Worm (Caenorhabditis elegans) whole organism, L3 larva: ENCODE measurements around the gene rip-1.

Experiments
- R02D3.7 ChIP-seq: fragments of 150-350 bp; optimal IDR thresholded peaks from 2 replicates; lab custom pipeline; 2014; ENCODE audit warnings: missing biosample characterization, missing genetic modification characterization
- aly-2 ChIP-seq: fragments of 150-350 bp; optimal IDR thresholded peaks from 2 replicates; lab custom pipeline; 2014; ENCODE audit warnings: missing biosample characterization, missing genetic modification characterization
- ama-1 ChIP-seq: fragments of 150-350 bp; optimal IDR thresholded peaks from 2 replicates; lab custom pipeline; 2018
- ceh-16 ChIP-seq: sonication (generic microtip); optimal IDR thresholded peaks from 2 replicates; lab custom pipeline; 2017; ENCODE audit warnings: missing biosample characterization, missing genetic modification characterization
- ceh-28 ChIP-seq: fragments of 150-350 bp; optimal IDR thresholded peaks from 2 replicates; lab custom pipeline; 2014; ENCODE audit warnings: missing biosample characterization, missing genetic modification reagents, missing genetic modification characterization
- ceh-82 ChIP-seq: fragments of 150-350 bp; optimal IDR thresholded peaks from 2 replicates; lab custom pipeline; 2014; ENCODE audit warnings: missing biosample characterization, missing genetic modification characterization
- daf-12 ChIP-seq: fragments of 150-350 bp; optimal IDR thresholded peaks from 2 replicates; lab custom pipeline; 2014; ENCODE audit warnings: missing biosample characterization, missing genetic modification reagents, missing genetic modification characterization
- egl-5 ChIP-seq: fragments of 150-350 bp; optimal IDR thresholded peaks from 2 replicates; lab custom pipeline; 2017; ENCODE audit warnings: missing biosample characterization, missing genetic modification reagents, missing genetic modification characterization, inconsistent platforms
- elt-2 ChIP-seq: sonication (generic microtip); optimal IDR thresholded peaks from 2 replicates; lab custom pipeline; 2016; ENCODE audit warnings: missing genetic modification reagents, mild to moderate bottlenecking, missing genetic modification characterization, missing compliant biosample characterization
- elt-3 ChIP-seq, 3 experiments: fragments of 150-350 bp in 1 of 3; sonication (generic microtip) in 2 of 3; optimal IDR thresholded peaks; 2 replicates in 2 of 3; 4 replicates in 1 of 3; lab custom pipeline; 2014 to 2017; ENCODE audit warnings: missing biosample characterization in 3 of 3, missing genetic modification characterization in 3 of 3
- eor-1 ChIP-seq, 2 experiments: fragments of 150-350 bp; optimal IDR thresholded peaks; 2 replicates each; lab custom pipeline; 2014 to 2018; ENCODE audit warnings: missing biosample characterization in 2 of 2, missing genetic modification characterization in 2 of 2
- fkh-10 ChIP-seq: sonication (generic microtip); optimal IDR thresholded peaks from 2 replicates; lab custom pipeline; 2017; ENCODE audit warnings: missing biosample characterization, missing genetic modification reagents, missing genetic modification characterization
- fkh-2 ChIP-seq: fragments of 150-350 bp; optimal IDR thresholded peaks from 2 replicates; lab custom pipeline; 2014; ENCODE audit warnings: missing biosample characterization, missing genetic modification reagents, missing genetic modification characterization
- hmg-11 ChIP-seq: sonication (generic microtip); optimal IDR thresholded peaks from 2 replicates; lab custom pipeline; 2016; ENCODE audit warnings: missing genetic modification characterization, missing compliant biosample characterization
- jun-1 ChIP-seq: fragments of 150-350 bp; optimal IDR thresholded peaks from 2 replicates; lab custom pipeline; 2014; ENCODE audit warnings: missing biosample characterization, missing genetic modification reagents, missing genetic modification characterization
- lin-15B ChIP-seq: fragments of 150-350 bp; optimal IDR thresholded peaks from 2 replicates; lab custom pipeline; 2014; ENCODE audit warnings: missing biosample characterization, missing genetic modification characterization
- lin-39 ChIP-seq: fragments of 150-350 bp; optimal IDR thresholded peaks from 2 replicates; lab custom pipeline; 2018; ENCODE audit warnings: missing biosample characterization, missing genetic modification reagents, missing genetic modification characterization
- lsy-12 ChIP-seq: sonication (generic microtip); optimal IDR thresholded peaks from 2 replicates; lab custom pipeline; 2016; ENCODE audit warnings: mild to moderate bottlenecking, missing genetic modification characterization, missing compliant biosample characterization
- mdl-1 ChIP-seq: fragments of 150-350 bp; optimal IDR thresholded peaks from 2 replicates; lab custom pipeline; 2014; ENCODE audit warnings: missing biosample characterization, missing genetic modification characterization
- mml-1 ChIP-seq: fragments of 150-350 bp; sonication (generic microtip); optimal IDR thresholded peaks from 3 replicates; lab custom pipeline; 2014; ENCODE audit warnings: missing biosample characterization, missing genetic modification characterization
- nfya-1 ChIP-seq: sonication (generic microtip); optimal IDR thresholded peaks from 2 replicates; lab custom pipeline; 2017; ENCODE audit warnings: missing genetic modification characterization, mild to moderate bottlenecking, missing compliant biosample characterization, antibody characterized with exemption, moderate library complexity; ENCODE audit not compliant: insufficient read depth
- nhr-12 ChIP-seq: fragments of 150-350 bp; optimal IDR thresholded peaks from 2 replicates; lab custom pipeline; 2014; ENCODE audit warnings: missing biosample characterization, missing genetic modification characterization
- nhr-23 ChIP-seq: fragments of 150-350 bp; optimal IDR thresholded peaks from 2 replicates; lab custom pipeline; 2014; ENCODE audit warnings: missing biosample characterization, missing genetic modification reagents, missing genetic modification characterization
- nhr-25 ChIP-seq: sonication (generic microtip); optimal IDR thresholded peaks from 2 replicates; lab custom pipeline; 2017; ENCODE audit warnings: missing biosample characterization, missing genetic modification characterization
- nhr-28 ChIP-seq: fragments of 150-350 bp; optimal IDR thresholded peaks from 2 replicates; lab custom pipeline; 2014; ENCODE audit warnings: missing biosample characterization, missing genetic modification characterization
- nhr-43 ChIP-seq: sonication (generic microtip); optimal IDR thresholded peaks from 2 replicates; lab custom pipeline; 2016; ENCODE audit warnings: mild to moderate bottlenecking, missing genetic modification characterization, missing compliant biosample characterization; ENCODE audit not compliant: poor library complexity, severe bottlenecking
- nhr-67 ChIP-seq: fragments of 150-350 bp; optimal IDR thresholded peaks from 2 replicates; lab custom pipeline; 2014; ENCODE audit warnings: missing biosample characterization, missing genetic modification characterization
- nhr-76 ChIP-seq: fragments of 150-350 bp; sonication (generic microtip); optimal IDR thresholded peaks from 5 replicates; lab custom pipeline; 2014; ENCODE audit warnings: missing biosample characterization, missing genetic modification characterization
- pqm-1 ChIP-seq: fragments of 150-350 bp; optimal IDR thresholded peaks from 2 replicates; lab custom pipeline; 2017; ENCODE audit warnings: missing biosample characterization, missing genetic modification characterization, inconsistent platforms
- sea-2 ChIP-seq: fragments of 150-350 bp; sonication (generic microtip); optimal IDR thresholded peaks from 4 replicates; lab custom pipeline; 2014; ENCODE audit warnings: missing biosample characterization, missing genetic modification reagents, missing genetic modification characterization
- skn-1 ChIP-seq: fragments of 150-350 bp; optimal IDR thresholded peaks from 2 replicates; lab custom pipeline; 2014; ENCODE audit warnings: missing biosample characterization, missing genetic modification characterization
- tbx-2 ChIP-seq: sonication (generic microtip); optimal IDR thresholded peaks from 2 replicates; lab custom pipeline; 2016; ENCODE audit warnings: mild to moderate bottlenecking, missing genetic modification characterization, missing compliant biosample characterization
- unc-39 ChIP-seq: sonication (generic microtip); optimal IDR thresholded peaks from 4 replicates; lab custom pipeline; 2017; ENCODE audit warnings: missing biosample characterization, missing genetic modification characterization
- ztf-11 ChIP-seq: fragments of 150-350 bp; optimal IDR thresholded peaks from 2 replicates; lab custom pipeline; 2014; ENCODE audit warnings: missing biosample characterization, missing genetic modification characterization
- ztf-4 ChIP-seq: fragments of 150-350 bp; optimal IDR thresholded peaks from 2 replicates; lab custom pipeline; 2014; ENCODE audit warnings: missing biosample characterization, missing genetic modification characterization

Gene rip-1

DNA sequence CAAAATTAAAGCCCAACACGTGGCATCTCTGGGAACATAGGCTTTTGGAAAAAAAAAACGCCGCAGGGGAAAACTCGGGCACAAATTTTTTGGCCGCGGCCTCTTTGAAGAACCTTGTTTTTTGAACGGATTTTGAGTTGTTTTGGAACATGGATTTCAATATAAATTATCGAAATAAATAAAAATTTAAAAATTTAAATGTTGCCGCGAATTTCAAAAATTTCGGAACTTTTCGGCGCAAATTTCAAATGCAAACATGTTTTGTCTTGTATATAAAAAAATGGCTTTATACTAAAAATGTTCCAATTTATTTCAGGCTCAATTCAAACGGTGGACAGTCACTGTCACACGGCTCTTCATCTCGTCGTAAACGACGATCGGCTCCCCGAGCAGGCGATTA is 14.5 kb downstream of the rip-1 start:
- TF ChIP-seq egl-5 (tag; lab: Kevin White, UChicago) (no peak), lin-39 (no peak), ceh-16 (tag; lab: Kevin White, UChicago) (no peak), skn-1 (tag; lab: Kevin White, UChicago) (no peak), nhr-25 (no peak), fkh-2 (tag; lab: Kevin White, UChicago) (no peak), nhr-23 (tag; lab: Kevin White, UChicago) (no peak), nhr-43 (no peak), nhr-12 (tag; lab: Kevin White, UChicago) (no peak), mml-1 (tag; lab: Kevin White, UChicago) (no peak), elt-3 (tag; optimal IDR thresholded peaks at IDR 0.05; lab: Kevin White, UChicago) (no peak)

DNA sequence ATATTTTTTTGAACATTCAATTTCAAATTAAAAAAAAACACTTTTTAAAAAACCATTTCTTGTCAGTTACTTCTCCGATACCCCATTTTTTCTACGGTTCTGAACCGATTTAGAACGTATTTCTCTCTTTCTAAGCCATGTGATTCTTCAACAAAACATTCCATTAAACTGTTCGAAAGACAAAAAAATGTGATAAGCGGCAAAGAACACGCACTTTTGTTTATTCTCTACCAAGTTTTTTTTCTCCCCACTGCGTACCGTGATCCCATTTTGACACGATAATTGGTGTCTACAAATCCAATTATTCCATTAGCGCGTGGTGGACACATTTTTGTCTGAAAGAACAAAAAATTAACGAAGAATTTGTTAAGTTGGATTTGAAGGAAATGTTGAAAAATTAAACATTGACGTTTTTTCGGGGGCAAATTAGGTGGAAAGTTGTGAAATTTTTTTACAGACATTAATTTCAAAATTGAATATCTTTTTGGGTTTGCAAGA is 17.2 kb downstream of the rip-1 start:
- TF ChIP-seq sea-2 (GFP tag; lab: Kevin White, UChicago) = no peak
- no peak for TF ChIP-seq lin-15B (tag; lab: Kevin White, UChicago)
- peak; percentile 1 for TF ChIP-seq nhr-25
- no peak for TF ChIP-seq hmg-11
- TF ChIP-seq nhr-28 (tag; lab: Kevin White, UChicago) = no peak
- no peak for TF ChIP-seq elt-2
- TF ChIP-seq ceh-16 (tag; lab: Kevin White, UChicago) = no peak
- no peak for TF ChIP-seq aly-2 (tag; lab: Kevin White, UChicago)
- TF ChIP-seq nhr-67 (tag; lab: Kevin White, UChicago) = no peak
- TF ChIP-seq nhr-43 = peak; percentile 40
- TF ChIP-seq nhr-76 = no peak
- TF ChIP-seq mdl-1 (tag; lab: Kevin White, UChicago) = no peak
- no peak for TF ChIP-seq R02D3.7 (tag; lab: Kevin White, UChicago)
- no peak for TF ChIP-seq jun-1 (tag; lab: Kevin White, UChicago)

DNA sequence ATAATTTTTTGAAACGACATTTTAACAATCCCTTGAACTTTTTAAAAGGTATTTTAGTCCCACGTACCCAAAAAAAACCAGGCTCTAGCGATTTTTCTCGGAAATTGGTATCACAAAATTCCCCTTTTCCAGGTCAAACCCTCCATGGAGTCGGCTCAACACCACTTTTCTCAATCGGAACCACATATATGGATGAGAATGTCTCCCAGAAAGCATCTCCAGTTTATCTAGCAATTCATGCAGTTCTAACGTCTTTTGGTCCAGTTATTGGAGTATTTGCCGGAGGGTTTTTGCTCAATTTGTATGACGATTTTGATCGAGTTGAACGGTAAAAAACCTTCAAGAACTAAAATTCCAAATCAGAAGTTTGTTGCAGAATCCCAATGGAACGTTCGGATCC is 18.5 kb downstream of the rip-1 start:
- TF ChIP-seq aly-2 (tag; lab: Kevin White, UChicago) = no peak

DNA sequence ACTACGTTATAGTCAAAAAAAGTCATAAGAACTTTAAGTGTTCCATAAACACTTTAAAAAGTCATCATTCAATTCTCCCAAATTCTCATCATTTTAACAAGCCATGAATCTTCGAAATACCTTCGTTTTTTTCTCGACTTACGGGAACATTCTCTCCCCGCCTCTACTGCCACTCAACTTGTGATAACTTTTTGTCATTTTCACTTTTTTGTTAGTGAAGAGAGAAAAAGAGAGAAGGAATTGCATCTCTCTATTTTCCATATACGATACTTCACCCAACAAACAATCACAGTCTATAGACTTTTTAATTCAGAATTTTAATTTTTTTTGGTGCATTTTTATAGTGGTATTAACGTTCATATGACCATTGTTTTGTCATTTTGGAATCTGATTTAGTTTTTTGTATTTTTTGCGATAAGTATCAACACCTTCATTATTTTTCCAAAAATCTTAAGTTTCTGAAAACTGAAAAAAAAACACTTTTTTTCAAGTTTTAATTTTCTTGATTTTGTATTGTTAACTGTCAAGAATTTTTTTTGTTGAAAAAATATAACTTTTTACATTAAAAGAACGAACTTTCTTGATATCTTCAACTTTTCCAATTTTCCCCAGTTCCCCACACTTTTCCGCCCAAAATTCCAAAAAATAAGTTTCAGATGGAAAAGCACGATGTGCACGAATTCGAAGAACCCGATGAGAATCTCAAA is 19.9 kb downstream of the rip-1 start, which contains the start of gene Y70G10A.3:
Gene Y70G10A.3, plus strand, starts transcription at position 657 of the 707 bp plus-strand sequence.
- no peak for TF ChIP-seq fkh-2 (tag; lab: Kevin White, UChicago)
- TF ChIP-seq nfya-1 (tag; lab: Kevin White, UChicago) = no peak
- TF ChIP-seq elt-2 = no peak
- no peak for TF ChIP-seq eor-1 (tag; optimal IDR thresholded peaks at IDR 0.05; lab: Kevin White, UChicago)
- no peak for TF ChIP-seq skn-1 (tag; lab: Kevin White, UChicago)
- TF ChIP-seq ztf-4 (tag; lab: Kevin White, UChicago) = no peak
- no peak for TF ChIP-seq tbx-2
- no peak for TF ChIP-seq hmg-11
- no peak for TF ChIP-seq nhr-28 (tag; lab: Kevin White, UChicago)
- TF ChIP-seq ceh-28 = no peak
- no peak for TF ChIP-seq ceh-82
- TF ChIP-seq, all 47 proteins: peak for 0

DNA sequence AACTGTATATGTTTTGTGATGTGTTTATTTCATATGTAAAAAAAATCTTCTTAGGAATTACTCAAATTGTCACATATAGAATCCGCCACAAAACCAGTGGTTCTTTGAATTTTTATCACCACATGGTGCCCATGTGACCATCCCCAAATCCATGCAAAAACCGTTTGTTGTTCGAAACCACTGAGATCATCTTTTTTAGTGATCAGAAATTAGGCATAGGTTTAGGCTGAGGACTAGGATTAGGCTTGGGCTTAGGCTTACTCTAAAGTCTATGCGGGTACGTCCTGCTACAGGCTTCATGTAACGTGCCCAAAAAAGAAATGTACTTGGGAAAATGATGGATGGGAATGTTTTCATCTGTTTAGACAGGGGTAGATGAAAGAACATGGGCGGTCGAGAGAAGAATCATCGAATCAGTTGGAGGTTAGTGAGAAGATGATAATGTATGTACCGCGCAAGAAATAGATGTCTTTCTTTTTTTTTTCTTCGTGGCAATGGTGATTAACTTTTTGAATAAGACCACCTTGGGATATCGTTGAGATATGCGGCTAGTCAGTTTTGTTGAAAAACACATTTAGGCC is 22.2 kb downstream of the rip-1 start:
- TF ChIP-seq nhr-25 (peak; percentile 25), daf-12 (no peak), ama-1 (lab: Kevin White, UChicago) (peak; percentile 37), hmg-11 (no peak), nhr-43 (peak; percentile 9), pqm-1 (tag; lab: Kevin White, UChicago) (no peak), nhr-28 (tag; lab: Kevin White, UChicago) (no peak), ztf-11 (tag; lab: Kevin White, UChicago) (no peak), ztf-4 (tag; lab: Kevin White, UChicago) (peak; percentile 16), lsy-12 (tag; lab: Kevin White, UChicago) (no peak), elt-3 (tag; optimal IDR thresholded peaks at IDR 0.05; lab: Kevin White, UChicago) (peak in 1 of 3 experiments; percentile 61), unc-39 (tag; lab: Kevin White, UChicago) (no peak), fkh-10 (no peak)
- TF ChIP-seq, all 47 proteins: peak for 5
